Fruit fly (Drosophila melanogaster): ENCODE results near the gene CG6678.

CG6678 gene

dm6 chr3R:21870158-21870971, 16.5 kb upstream of the CG6678 start, which contains the start of gene CG31431 (continued):
- TF ChIP-seq cwo (GFP tag; optimal IDR thresholded peaks at IDR 0.05) (peak; percentile 97), GATAe (GFP tag; conservative IDR thresholded peaks at IDR 0.05) (peak; percentile 94), YL-1 (GFP tag; optimal IDR thresholded peaks at IDR 0.05) (peak; percentile 83), bcd (GFP tag; optimal IDR thresholded peaks at IDR 0.05) (peak; percentile 97), HLHmδ (GFP tag; optimal IDR thresholded peaks at IDR 0.05) (peak; percentile 3), Aef1 (GFP tag; IDR thresholded peaks at IDR 0.05) (peak; percentile 97), grau (tag; optimal IDR thresholded peaks at IDR 0.05) (peak; percentile 96), CG17359 (tag; optimal IDR thresholded peaks at IDR 0.05) (peak; percentile 97), gsb-n (tag; optimal IDR thresholded peaks at IDR 0.05) (peak; percentile 93), CG4730 (GFP tag; IDR thresholded peaks at IDR 0.05) (peak; percentile 95), CG17385 (GFP tag; optimal IDR thresholded peaks at IDR 0.05) (peak; percentile 96), Rfx (GFP tag; IDR thresholded peaks at IDR 0.05) (peak; percentile 99), Sin3A (optimal IDR thresholded peaks at IDR 0.05) (no peak), CG17912 (GFP tag; optimal IDR thresholded peaks at IDR 0.05) (peak; percentile 74), CG7928 (GFP tag; optimal IDR thresholded peaks at IDR 0.05) (peak; percentile 80), NFAT (GFP tag; IDR thresholded peaks at IDR 0.05) (peak; percentile 97), CG10959 (GFP tag; IDR thresholded peaks at IDR 0.05) (peak; percentile 95), sima (GFP tag; optimal IDR thresholded peaks at IDR 0.05) (peak; percentile 94), Eip74EF (GFP tag; optimal IDR thresholded peaks at IDR 0.05) (peak in 1 of 2 experiments; percentile 96), chn (GFP tag; optimal IDR thresholded peaks at IDR 0.05) (peak; percentile 94), CG7372 (GFP tag; IDR thresholded peaks at IDR 0.05) (peak; percentile 98), jigr1 (GFP tag; IDR thresholded peaks at IDR 0.05) (peak; percentile 84), CG6654 (GFP tag; optimal IDR thresholded peaks at IDR 0.05) (peak; percentile 86), CG32532 (GFP tag; IDR thresholded peaks at IDR 0.05) (peak; percentile 99), CG11093 (GFP tag; IDR thresholded peaks at IDR 0.05) (peak; percentile 94), Jarid2 (GFP tag; optimal IDR thresholded peaks at IDR 0.05) (peak; percentile 85), CG33213 (GFP tag; optimal IDR thresholded peaks at IDR 0.05) (peak; percentile 97), CG3838 (GFP tag; optimal IDR thresholded peaks at IDR 0.05) (peak; percentile 90), CG17802 (tag; optimal IDR thresholded peaks at IDR 0.05) (peak; percentile 79), CG10431 (GFP tag; optimal IDR thresholded peaks at IDR 0.05) (peak; percentile 69), CG16815 (GFP tag; optimal IDR thresholded peaks at IDR 0.05) (peak; percentile 92), Max (GFP tag; optimal IDR thresholded peaks at IDR 0.05) (peak; percentile 94), CG1832 (GFP tag; optimal IDR thresholded peaks at IDR 0.05) (no peak), zen (tag; optimal IDR thresholded peaks at IDR 0.05) (peak; percentile 97), pzg (GFP tag; optimal IDR thresholded peaks at IDR 0.05) (peak; percentile 38), gro (GFP tag; optimal IDR thresholded peaks at IDR 0.05) (peak; percentile 98), kay (GFP tag; optimal IDR thresholded peaks at IDR 0.05) (peak; percentile 95), CG9817 (tag; optimal IDR thresholded peaks at IDR 0.05) (peak; percentile 97), CG1647 (GFP tag; optimal IDR thresholded peaks at IDR 0.05) (peak; percentile 95), CG10565 (GFP tag; optimal IDR thresholded peaks at IDR 0.05) (peak; percentile 91), tll (GFP tag; optimal IDR thresholded peaks at IDR 0.05) (peak in 1 of 2 experiments; percentile 72), Dll (GFP tag; IDR thresholded peaks at IDR 0.05; ENCODE audit: partially characterized antibody) (no peak), az2 (GFP tag; optimal IDR thresholded peaks at IDR 0.05) (peak; percentile 97), eyg (GFP tag; optimal IDR thresholded peaks at IDR 0.05) (peak; percentile 97), B-H2 (GFP tag; optimal IDR thresholded peaks at IDR 0.05) (peak; percentile 94), seq (GFP tag; IDR thresholded peaks at IDR 0.05) (peak; percentile 94), lmd (GFP tag; IDR thresholded peaks at IDR 0.05) (peak; percentile 98), bsh (GFP tag; optimal IDR thresholded peaks at IDR 0.05) (peak; percentile 57 to 97)
